Fruit fly (Drosophila melanogaster) whole organism, embryonic: Measurements from ENCODE around the gene Nup107.

Source experiments
- Ada2b ChIP-seq: fragments of 200-800 bp; sonication (Bioruptor generic); IDR thresholded peaks from 2 replicates; pipeline ENCODE4 v1.3.6; 2022; ENCODE audit warnings: missing biosample characterization, missing genetic modification characterization
- CG11093 ChIP-seq: fragments of 200-800 bp; sonication (Bioruptor generic); IDR thresholded peaks from 3 replicates; pipeline ENCODE4 v1.3.6; 2022; ENCODE audit warnings: missing biosample characterization, missing genetic modification characterization
- CG11695 ChIP-seq: fragments of 200-800 bp; sonication (Bioruptor generic); IDR thresholded peaks from 3 replicates; pipeline ENCODE4 v1.3.6; 2022; ENCODE audit warnings: missing biosample characterization, missing genetic modification characterization
- CG12071 ChIP-seq: fragments of 200-800 bp; sonication (Bioruptor generic); optimal IDR thresholded peaks from 3 replicates; lab custom pipeline; 2018; ENCODE audit warnings: missing biosample characterization, mild to moderate bottlenecking, missing genetic modification characterization
- CG12236 ChIP-seq: fragments of 200-800 bp; sonication (Bioruptor generic); optimal IDR thresholded peaks from 2 replicates; lab custom pipeline; 2016; ENCODE audit warnings: missing biosample characterization, missing genetic modification characterization
- CG1647 ChIP-seq: fragments of 200-800 bp; sonication (Bioruptor generic); optimal IDR thresholded peaks from 3 replicates; lab custom pipeline; 2016; ENCODE audit warnings: missing biosample characterization, missing genetic modification characterization
- CG16815 ChIP-seq: fragments of 200-800 bp; sonication (Bioruptor generic); optimal IDR thresholded peaks from 3 replicates; lab custom pipeline; 2017; ENCODE audit warnings: missing biosample characterization, mild to moderate bottlenecking, missing genetic modification characterization
- CG17568 ChIP-seq: fragments of 200-800 bp; sonication (Bioruptor generic); optimal IDR thresholded peaks from 2 replicates; lab custom pipeline; 2018; ENCODE audit warnings: missing biosample characterization, mild to moderate bottlenecking, missing genetic modification characterization, moderate library complexity
- CG18011 ChIP-seq: fragments of 200-800 bp; sonication (Bioruptor generic); optimal IDR thresholded peaks from 2 replicates; lab custom pipeline; 2017; ENCODE audit warnings: missing biosample characterization, missing genetic modification characterization, mild to moderate bottlenecking, moderate library complexity, missing genotype
- CG18262 ChIP-seq: fragments of 200-800 bp; optimal IDR thresholded peaks from 3 replicates; lab custom pipeline; 2019; ENCODE audit warnings: missing biosample characterization, mild to moderate bottlenecking, missing genetic modification characterization, moderate library complexity
- CG18476 ChIP-seq: fragments of 200-800 bp; sonication (Bioruptor generic); optimal IDR thresholded peaks from 2 replicates; lab custom pipeline; 2016; ENCODE audit warnings: missing biosample characterization, mild to moderate bottlenecking, missing genetic modification characterization
- CG2129 ChIP-seq: fragments of 200-800 bp; sonication (Bioruptor generic); IDR thresholded peaks from 2 replicates; pipeline ENCODE4 v1.3.6; 2022; ENCODE audit warnings: missing biosample characterization, missing genetic modification characterization; ENCODE audit not compliant: partially characterized antibody
- CG30020 ChIP-seq: fragments of 200-800 bp; optimal IDR thresholded peaks from 2 replicates; lab custom pipeline; 2019; ENCODE audit warnings: missing biosample characterization, mild to moderate bottlenecking, missing genetic modification characterization, moderate library complexity
- CG31365 ChIP-seq: fragments of 200-800 bp; sonication (Bioruptor generic); optimal IDR thresholded peaks from 2 replicates; lab custom pipeline; 2018; ENCODE audit warnings: missing biosample characterization, mild to moderate bottlenecking, missing genetic modification characterization
- CG31388 ChIP-seq: fragments of 200-800 bp; sonication (Bioruptor generic); optimal IDR thresholded peaks from 2 replicates; lab custom pipeline; 2016; ENCODE audit warnings: missing biosample characterization, missing genetic modification characterization
- CG32767 ChIP-seq: fragments of 200-800 bp; sonication (Bioruptor generic); IDR thresholded peaks from 2 replicates; pipeline ENCODE4 v1.3.6; 2022; ENCODE audit warnings: missing biosample characterization, missing genetic modification characterization
- CG3281 ChIP-seq: fragments of 200-800 bp; sonication (Bioruptor generic); optimal IDR thresholded peaks from 3 replicates; lab custom pipeline; 2017; ENCODE audit warnings: missing biosample characterization, mild to moderate bottlenecking, missing genetic modification characterization
- CG42726 ChIP-seq: fragments of 200-800 bp; sonication (Bioruptor generic); IDR thresholded peaks from 2 replicates; pipeline ENCODE4 v1.3.6; 2022; ENCODE audit warnings: missing biosample characterization, missing genetic modification characterization; ENCODE audit not compliant: partially characterized antibody
- CG4424 ChIP-seq: fragments of 200-800 bp; sonication (Bioruptor generic); optimal IDR thresholded peaks from 3 replicates; lab custom pipeline; 2016; ENCODE audit warnings: missing biosample characterization, missing genetic modification characterization
- CG5180 ChIP-seq: fragments of 200-800 bp; sonication (Bioruptor generic); optimal IDR thresholded peaks from 3 replicates; lab custom pipeline; 2017; ENCODE audit warnings: missing biosample characterization, missing genetic modification characterization, mild to moderate bottlenecking, moderate library complexity, missing genetic modification reagents
- CG7556 ChIP-seq: fragments of 200-800 bp; sonication (Bioruptor generic); optimal IDR thresholded peaks from 2 replicates; lab custom pipeline; 2017; ENCODE audit warnings: missing biosample characterization, mild to moderate bottlenecking, missing genetic modification characterization
- CG7745 ChIP-seq: fragments of 200-800 bp; sonication (Bioruptor generic); optimal IDR thresholded peaks from 2 replicates; lab custom pipeline; 2018; ENCODE audit warnings: missing biosample characterization, mild to moderate bottlenecking, missing genetic modification characterization, moderate library complexity
- CG8089 ChIP-seq: fragments of 200-800 bp; sonication (Bioruptor generic); optimal IDR thresholded peaks from 3 replicates; lab custom pipeline; 2016; ENCODE audit warnings: missing biosample characterization, missing genetic modification characterization
- CG9609 ChIP-seq: fragments of 200-800 bp; sonication (Bioruptor generic); optimal IDR thresholded peaks from 3 replicates; lab custom pipeline; 2016; ENCODE audit warnings: missing biosample characterization, missing genetic modification characterization
- CG9797 ChIP-seq: fragments of 200-800 bp; sonication (Bioruptor generic); optimal IDR thresholded peaks from 3 replicates; lab custom pipeline; 2018; ENCODE audit warnings: missing biosample characterization, mild to moderate bottlenecking, missing genetic modification characterization
- Drgx ChIP-seq: fragments of 200-800 bp; sonication (Bioruptor generic); IDR thresholded peaks from 2 replicates; pipeline ENCODE4 v1.3.6; 2022; ENCODE audit warnings: missing biosample characterization, missing genetic modification characterization
- Ets97D ChIP-seq: fragments of 200-800 bp; sonication (Bioruptor generic); optimal IDR thresholded peaks from 3 replicates; lab custom pipeline; 2016; ENCODE audit warnings: missing biosample characterization, missing genetic modification characterization
- HLH3B ChIP-seq: fragments of 200-800 bp; sonication (Bioruptor generic); IDR thresholded peaks from 2 replicates; pipeline ENCODE4 v1.3.6; 2022; ENCODE audit warnings: missing biosample characterization, missing genetic modification characterization
- Hand ChIP-seq: fragments of 200-800 bp; sonication (Bioruptor generic); optimal IDR thresholded peaks from 2 replicates; lab custom pipeline; 2017; ENCODE audit warnings: mild to moderate bottlenecking, missing biosample characterization, missing genetic modification reagents, missing genetic modification characterization
- Lim3 ChIP-seq: fragments of 200-800 bp; sonication (Bioruptor generic); IDR thresholded peaks from 2 replicates; pipeline ENCODE4 v1.3.6; 2022; ENCODE audit warnings: missing biosample characterization, missing genetic modification characterization
- Mes4 ChIP-seq: fragments of 200-800 bp; sonication (Bioruptor generic); optimal IDR thresholded peaks from 2 replicates; lab custom pipeline; 2016; ENCODE audit warnings: missing biosample characterization, missing genetic modification characterization
- Neu2 ChIP-seq: fragments of 200-800 bp; sonication (Bioruptor generic); optimal IDR thresholded peaks from 3 replicates; lab custom pipeline; 2016; ENCODE audit warnings: missing biosample characterization, missing genetic modification characterization, borderline replicate concordance
- PHDP ChIP-seq: fragments of 200-800 bp; sonication (Bioruptor generic); optimal IDR thresholded peaks from 3 replicates; lab custom pipeline; 2018; ENCODE audit warnings: missing biosample characterization, mild to moderate bottlenecking, missing genetic modification characterization, moderate library complexity
- Sin3A ChIP-seq: fragments of >200 bp; optimal IDR thresholded peaks from 2 replicates; lab custom pipeline; 2018
- Sox102F ChIP-seq: fragments of 200-800 bp; sonication (Bioruptor generic); optimal IDR thresholded peaks from 2 replicates; lab custom pipeline; 2018; ENCODE audit warnings: missing biosample characterization, mild to moderate bottlenecking, missing genetic modification characterization, moderate library complexity
- Stat92E ChIP-seq, 3 experiments: fragments of >200 bp in 2 of 3; fragments of 200-800 bp in 1 of 3; sonication (Bioruptor generic) in 1 of 3; optimal IDR thresholded peaks; 2 replicates each; lab custom pipeline; 2017 to 2019; ENCODE audit warnings: missing biosample characterization in 3 of 3, missing genetic modification characterization in 3 of 3, mild to moderate bottlenecking in 1 of 3, moderate library complexity in 1 of 3
- TFAM ChIP-seq: fragments of 200-800 bp; sonication (Bioruptor generic); optimal IDR thresholded peaks from 2 replicates; lab custom pipeline; 2017; ENCODE audit warnings: missing biosample characterization, missing genetic modification characterization, inconsistent platforms
- Tbp ChIP-seq: fragments of >200 bp; optimal IDR thresholded peaks from 2 replicates; lab custom pipeline; 2018; ENCODE audit warnings: missing biosample characterization, missing genetic modification characterization
- az2 ChIP-seq: fragments of 200-800 bp; sonication (Bioruptor generic); optimal IDR thresholded peaks from 3 replicates; lab custom pipeline; 2016; ENCODE audit warnings: missing biosample characterization, missing genetic modification characterization
- dmrt11E ChIP-seq: fragments of 200-800 bp; sonication (Bioruptor generic); optimal IDR thresholded peaks from 3 replicates; lab custom pipeline; 2018; ENCODE audit warnings: missing biosample characterization, mild to moderate bottlenecking, missing genetic modification characterization, moderate library complexity
- dpn ChIP-seq, 2 experiments: fragments of 200-800 bp; sonication (Bioruptor generic); optimal IDR thresholded peaks; 3 replicates each; lab custom pipeline; 2016; ENCODE audit warnings: missing biosample characterization in 2 of 2, missing genetic modification characterization in 2 of 2
- esg ChIP-seq: fragments of 200-800 bp; sonication (Bioruptor generic); conservative IDR thresholded peaks from 2 replicates; pipeline ENCODE4 v1.3.6; 2022; ENCODE audit warnings: missing biosample characterization, missing genetic modification characterization
- eve ChIP-seq, 2 experiments: fragments of >200 bp; optimal IDR thresholded peaks; 2 replicates each; lab custom pipeline; 2017; ENCODE audit warnings: missing biosample characterization in 2 of 2, missing genetic modification characterization in 2 of 2
- gt ChIP-seq: fragments of 200-800 bp; sonication (Bioruptor generic); IDR thresholded peaks from 2 replicates; pipeline ENCODE4 v1.3.6; 2022; ENCODE audit warnings: missing biosample characterization, missing genetic modification characterization
- nom ChIP-seq: fragments of 200-800 bp; sonication (Bioruptor generic); optimal IDR thresholded peaks from 2 replicates; lab custom pipeline; 2017; ENCODE audit warnings: missing biosample characterization, missing genetic modification characterization, mild to moderate bottlenecking, moderate library complexity, missing genetic modification reagents
- oc ChIP-seq: fragments of 200-800 bp; sonication (Bioruptor generic); optimal IDR thresholded peaks from 2 replicates; lab custom pipeline; 2018; ENCODE audit warnings: missing biosample characterization, mild to moderate bottlenecking, missing genetic modification characterization, moderate library complexity
- peb ChIP-seq: fragments of 200-800 bp; sonication (Bioruptor generic); IDR thresholded peaks from 2 replicates; pipeline ENCODE4 v1.3.6; 2022; ENCODE audit warnings: missing biosample characterization, missing genetic modification characterization
- phol ChIP-seq: fragments of 200-800 bp; sonication (Bioruptor generic); optimal IDR thresholded peaks from 3 replicates; lab custom pipeline; 2018; ENCODE audit warnings: missing biosample characterization, mild to moderate bottlenecking, missing genetic modification characterization, moderate library complexity
- slbo ChIP-seq: fragments of 200-800 bp; sonication (Bioruptor generic); IDR thresholded peaks from 2 replicates; pipeline ENCODE4 v1.3.6; 2022; ENCODE audit warnings: missing biosample characterization, missing genetic modification characterization
- sob ChIP-seq: fragments of 200-800 bp; sonication (Bioruptor generic); IDR thresholded peaks from 2 replicates; pipeline ENCODE4 v1.3.6; 2022; ENCODE audit warnings: missing biosample characterization, missing genetic modification characterization
- tap ChIP-seq: fragments of 200-800 bp; optimal IDR thresholded peaks from 3 replicates; lab custom pipeline; 2019; ENCODE audit warnings: missing biosample characterization, mild to moderate bottlenecking, missing genetic modification characterization, moderate library complexity
- tgo ChIP-seq: fragments of 200-800 bp; sonication (Bioruptor generic); IDR thresholded peaks from 3 replicates; pipeline ENCODE4 v1.3.6; 2022; ENCODE audit warnings: missing biosample characterization, missing genetic modification characterization

Nup107 gene

DNA sequence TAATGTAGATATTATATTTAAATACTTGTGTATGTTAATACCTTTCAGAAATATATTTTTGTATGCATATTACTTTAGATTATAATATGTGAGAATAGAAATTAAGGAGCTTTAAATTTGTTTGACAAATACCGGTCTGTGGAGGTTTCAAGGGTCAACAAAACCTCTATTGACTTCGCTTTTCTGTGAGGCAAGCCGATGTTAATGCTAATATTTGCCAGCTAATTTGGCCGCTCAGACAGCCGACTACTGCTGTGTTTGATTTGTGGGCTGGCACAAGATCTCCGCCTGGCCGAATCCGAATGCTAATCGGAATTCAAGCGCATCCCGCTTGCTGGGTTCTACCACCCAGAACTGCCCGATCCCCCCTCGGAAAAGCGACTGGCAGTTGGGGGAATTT lies 18.7 kb upstream of the Nup107 start (continued):
- TF ChIP-seq Hand, result no peak
- peak; percentile 16 for TF ChIP-seq CG18262
- 0 out of 2 replicates have a peak, but pooled peaks have one; percentile 6 for TF ChIP-seq sob (GFP tag; lab: Robert Waterston, UW)
- no peak for TF ChIP-seq Sox102F (GFP tag; lab: Kevin White, UChicago)
- peak; percentile 28 for TF ChIP-seq dmrt11E (tag; lab: Kevin White, UChicago)
- TF ChIP-seq CG7745 (tag; lab: Kevin White, UChicago), result no peak
- no peak for TF ChIP-seq Tbp
- no peak for TF ChIP-seq CG18011
- TF ChIP-seq CG18476, result peak; percentile 83
- no peak for TF ChIP-seq az2 (GFP tag; lab: Kevin White, UChicago)
- TF ChIP-seq dpn (GFP tag; optimal IDR thresholded peaks at IDR 0.05; lab: Kevin White, UChicago), result no peak
- TF ChIP-seq esg (GFP tag; lab: Robert Waterston, UW), result no peak
- no peak for TF ChIP-seq CG9609 (GFP tag; lab: Kevin White, UChicago)
- no peak for TF ChIP-seq CG2129 (GFP tag; lab: Robert Waterston, UW)
- TF ChIP-seq CG3281 (GFP tag; lab: Kevin White, UChicago), result peak; percentile 25
- TF ChIP-seq HLH3B (GFP tag; lab: Robert Waterston, UW), result no peak
- TF ChIP-seq Neu2 (GFP tag; lab: Kevin White, UChicago), result no peak
- no peak for TF ChIP-seq peb
- TF ChIP-seq CG31365 (tag; lab: Kevin White, UChicago), result no peak
- peak; percentile 25; the same call in 1 of the 2 replicates for TF ChIP-seq slbo (GFP tag; lab: Robert Waterston, UW)
- TF ChIP-seq CG16815 (GFP tag; lab: Kevin White, UChicago), result no peak
- TF ChIP-seq CG11093 (GFP tag; lab: Robert Waterston, UW), result no peak
- TF ChIP-seq Stat92E (GFP tag; optimal IDR thresholded peaks at IDR 0.05; lab: Kevin White, UChicago), result no peak
- TF ChIP-seq CG8089 (GFP tag; lab: Kevin White, UChicago), result no peak
- TF ChIP-seq Ada2b, result no peak
- no peak for TF ChIP-seq CG5180 (GFP tag; lab: Kevin White, UChicago)
- no peak for TF ChIP-seq CG42726 (GFP tag; lab: Robert Waterston, UW)
- TF ChIP-seq Drgx (GFP tag; lab: Robert Waterston, UW), result no peak
- peak; percentile 23; the same call in 1 of the 3 replicates for TF ChIP-seq tgo (GFP tag; lab: Robert Waterston, UW)
- TF ChIP-seq eve (GFP tag; optimal IDR thresholded peaks at IDR 0.05; lab: Kevin White, UChicago), result no peak
- TF ChIP-seq TFAM (GFP tag; lab: Kevin White, UChicago), result no peak
- TF ChIP-seq nom (GFP tag; lab: Kevin White, UChicago), result no peak
- TF ChIP-seq CG17568 (GFP tag; lab: Kevin White, UChicago), result peak; percentile 31
- TF ChIP-seq CG7556 (GFP tag; lab: Kevin White, UChicago), result no peak
- no peak for TF ChIP-seq Sin3A (lab: Kevin White, UChicago)
- TF ChIP-seq Mes4 (GFP tag; lab: Kevin White, UChicago), result no peak
- no peak for TF ChIP-seq Ets97D (GFP tag; lab: Kevin White, UChicago)
- peak; percentile 6 for TF ChIP-seq CG12071 (GFP tag; lab: Kevin White, UChicago)
- no peak for TF ChIP-seq phol (tag; lab: Kevin White, UChicago)
- TF ChIP-seq PHDP (tag; lab: Kevin White, UChicago), result peak; percentile 47
- TF ChIP-seq CG32767 (GFP tag; lab: Robert Waterston, UW), result no peak
- 0 out of 3 replicates have a peak, but pooled peaks have one; percentile 23 for TF ChIP-seq CG11695 (GFP tag; lab: Robert Waterston, UW)
- no peak for TF ChIP-seq gt (GFP tag; lab: Robert Waterston, UW)
- TF ChIP-seq Lim3 (GFP tag; lab: Robert Waterston, UW), result no peak
- no peak for TF ChIP-seq CG4424
- no peak for TF ChIP-seq CG30020 (tag; lab: Kevin White, UChicago)
- TF ChIP-seq oc, result no peak
- TF ChIP-seq CG1647 (GFP tag; lab: Kevin White, UChicago), result no peak
- TF ChIP-seq CG31388 (GFP tag; lab: Kevin White, UChicago), result no peak
- no peak for TF ChIP-seq CG12236
- TF ChIP-seq CG9797 (GFP tag; lab: Kevin White, UChicago), result no peak
- TF ChIP-seq tap (tag; lab: Kevin White, UChicago), result no peak
